Fruit fly (Drosophila melanogaster) Kc167 (cell line): ENCODE data around the gene CG31122.

Experiments
- Sin3A ChIP-seq: fragments of >200 bp; optimal IDR thresholded peaks from 2 replicates; lab custom pipeline; 2018; ENCODE audit warnings: missing external identifiers
- h ChIP-seq: fragments of >200 bp; optimal IDR thresholded peaks from 3 replicates; lab custom pipeline; 2018; ENCODE audit warnings: missing external identifiers
- insv ChIP-seq: fragments of >200 bp; optimal IDR thresholded peaks from 3 replicates; lab custom pipeline; 2018; ENCODE audit warnings: missing external identifiers
- psq ChIP-seq: fragments of >200 bp; optimal IDR thresholded peaks from 2 replicates; lab custom pipeline; 2017; ENCODE audit warnings: missing external identifiers

DNA sequence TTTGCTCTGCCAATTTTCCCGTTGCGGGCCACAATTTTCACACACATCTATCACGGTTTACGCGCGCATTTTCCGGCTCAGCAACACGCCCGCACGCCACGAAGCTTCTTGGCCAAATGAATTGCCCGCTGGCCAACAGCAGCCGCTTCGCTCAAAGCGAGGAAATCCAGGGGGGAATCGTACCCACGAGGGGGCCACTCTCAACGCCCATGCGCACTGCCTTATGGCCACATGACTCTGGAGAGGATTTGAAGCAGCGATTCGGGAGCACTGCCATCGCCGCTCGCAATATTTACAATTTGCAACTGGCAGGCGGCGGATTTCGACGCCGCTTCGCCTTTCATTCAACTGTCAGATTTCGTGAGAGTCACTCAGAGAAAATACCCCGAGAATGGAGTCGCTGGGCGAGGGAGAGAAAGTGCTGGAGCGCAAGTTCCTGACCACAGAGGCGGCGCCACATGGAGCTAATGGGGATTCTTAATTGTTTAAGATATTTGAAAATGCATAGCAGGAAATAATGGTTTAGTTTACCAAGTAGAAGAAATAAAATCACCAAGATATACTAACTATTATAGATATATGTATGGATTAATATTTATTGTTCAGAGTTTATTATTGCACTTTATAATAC lies 51.9 kb downstream of the CG31122 start, which contains the start of gene CG15803:
- TF ChIP-seq h (lab: Kevin White, UChicago) = no peak
- no peak for TF ChIP-seq Sin3A (lab: Kevin White, UChicago)
- no peak for TF ChIP-seq psq (lab: Kevin White, UChicago)
- TF ChIP-seq insv (lab: Kevin White, UChicago) = no peak
